Fruit fly (Drosophila melanogaster): ENCODE results near the gene CG2246.

The CG2246 gene

dm6 chr3R:30643240-30643639, 42.0 kb upstream of the CG2246 start (continued):
- no peak for TF ChIP-seq fd102C (GFP tag; optimal IDR thresholded peaks at IDR 0.05)
- TF ChIP-seq hth (optimal IDR thresholded peaks at IDR 0.05), result no peak
- no peak for TF ChIP-seq CG14441 (GFP tag; IDR thresholded peaks at IDR 0.05)
- peak in 1 of 2 experiments; percentile 2 for TF ChIP-seq dpn (GFP tag; optimal IDR thresholded peaks at IDR 0.05)
- no peak for TF ChIP-seq pros (GFP tag; optimal IDR thresholded peaks at IDR 0.05)
- no peak for TF ChIP-seq Deaf1 (tag; optimal IDR thresholded peaks at IDR 0.05)
- no peak for TF ChIP-seq CG12769 (tag; optimal IDR thresholded peaks at IDR 0.05)
- TF ChIP-seq sc (optimal IDR thresholded peaks at IDR 0.05), result no peak
- TF ChIP-seq sc (GFP tag; optimal IDR thresholded peaks at IDR 0.05), result no peak
- no peak for TF ChIP-seq Jarid2 (GFP tag; optimal IDR thresholded peaks at IDR 0.05)
- TF ChIP-seq CG7839 (tag; optimal IDR thresholded peaks at IDR 0.05), result peak; percentile 47
- TF ChIP-seq gsb (GFP tag; IDR thresholded peaks at IDR 0.05), result no peak
- TF ChIP-seq sna (GFP tag; IDR thresholded peaks at IDR 0.05; ENCODE audit: partially characterized antibody), result no peak
- no peak for TF ChIP-seq Eip74EF (GFP tag; optimal IDR thresholded peaks at IDR 0.05)
- peak; percentile 55 for TF ChIP-seq lab (GFP tag; optimal IDR thresholded peaks at IDR 0.05)
- peak; percentile 40 for TF ChIP-seq dmrt99B (tag; optimal IDR thresholded peaks at IDR 0.05)
- no peak for TF ChIP-seq tna (GFP tag; IDR thresholded peaks at IDR 0.05; ENCODE audit: partially characterized antibody)
- TF ChIP-seq zfh2 (GFP tag; optimal IDR thresholded peaks at IDR 0.05), result no peak
- TF ChIP-seq CG11696 (GFP tag; IDR thresholded peaks at IDR 0.05), result no peak
- TF ChIP-seq CG17568 (GFP tag; optimal IDR thresholded peaks at IDR 0.05), result no peak
- TF ChIP-seq da (GFP tag; optimal IDR thresholded peaks at IDR 0.05), result no peak
- peak; percentile 53; the same call in 1 of the 2 replicates for TF ChIP-seq CG4404 (GFP tag; IDR thresholded peaks at IDR 0.05)
- TF ChIP-seq tin (GFP tag; optimal IDR thresholded peaks at IDR 0.05), result peak; percentile 6
- TF ChIP-seq tap (tag; optimal IDR thresholded peaks at IDR 0.05), result no peak
- TF ChIP-seq Ptx1 (GFP tag; IDR thresholded peaks at IDR 0.05), result no peak
- no peak for TF ChIP-seq CG15514 (GFP tag; optimal IDR thresholded peaks at IDR 0.05)
- peak; percentile 12 for TF ChIP-seq lilli (GFP tag; optimal IDR thresholded peaks at IDR 0.05)
- TF ChIP-seq CG4617 (GFP tag; optimal IDR thresholded peaks at IDR 0.05; ENCODE audit: borderline replicate concordance), result no peak
- peak; percentile 24 for TF ChIP-seq Xbp1 (GFP tag; optimal IDR thresholded peaks at IDR 0.05)
- peak; percentile 4 for TF ChIP-seq fd96Cb (tag; optimal IDR thresholded peaks at IDR 0.05)
- no peak for TF ChIP-seq Med (GFP tag)
- peak; percentile 39; the same call in 1 of the 2 replicates for TF ChIP-seq CG6689 (GFP tag; IDR thresholded peaks at IDR 0.05)
- TF ChIP-seq CG13123 (GFP tag; optimal IDR thresholded peaks at IDR 0.05), result no peak
- TF ChIP-seq CG17802 (tag; optimal IDR thresholded peaks at IDR 0.05), result no peak
- TF ChIP-seq vfl (GFP tag; optimal IDR thresholded peaks at IDR 0.05), result no peak
- TF ChIP-seq tx (GFP tag; optimal IDR thresholded peaks at IDR 0.05), result no peak
- TF ChIP-seq pan (optimal IDR thresholded peaks at IDR 0.05), result no peak
- peak in 1 of 2 experiments; percentile 33 for TF ChIP-seq pan (GFP tag; optimal IDR thresholded peaks at IDR 0.05 in 1 of 2, IDR thresholded peaks at IDR 0.05 in 1 of 2)
- TF ChIP-seq BtbVII (GFP tag; optimal IDR thresholded peaks at IDR 0.05), result no peak
- TF ChIP-seq ase (GFP tag; IDR thresholded peaks at IDR 0.05), result 0 out of 3 replicates have a peak, but pooled peaks have one; percentile 14
- no peak for TF ChIP-seq pfk (GFP tag; optimal IDR thresholded peaks at IDR 0.05)
- TF ChIP-seq CG30431 (GFP tag; optimal IDR thresholded peaks at IDR 0.05), result no peak
- TF ChIP-seq gem (tag; optimal IDR thresholded peaks at IDR 0.05), result peak; percentile 58
- TF ChIP-seq cas (GFP tag; IDR thresholded peaks at IDR 0.05), result no peak
- TF ChIP-seq mld (GFP tag; IDR thresholded peaks at IDR 0.05; ENCODE audit: partially characterized antibody), result no peak
- TF ChIP-seq Chrac-16 (GFP tag; optimal IDR thresholded peaks at IDR 0.05), result peak; percentile 9
- no peak for TF ChIP-seq CG7987 (GFP tag; optimal IDR thresholded peaks at IDR 0.05)
- no peak for TF ChIP-seq ash1 (GFP tag; optimal IDR thresholded peaks at IDR 0.05)
- TF ChIP-seq Antp (GFP tag; optimal IDR thresholded peaks at IDR 0.05), result no peak
- no peak for TF ChIP-seq CG43689 (GFP tag; IDR thresholded peaks at IDR 0.05)
- no peak for TF ChIP-seq CG8359 (GFP tag; optimal IDR thresholded peaks at IDR 0.05; ENCODE audit: borderline replicate concordance)

All from whole organism, embryonic.